Worm (Caenorhabditis elegans) whole organism, L1 larva: ENCODE results near the gene C50C3.5.

ENCODE experiments used
- C16A3.4 ChIP-seq: fragments of 150-350 bp; optimal IDR thresholded peaks from 2 replicates; lab custom pipeline; 2014; ENCODE audit warnings: missing biosample characterization, missing genetic modification characterization
- F16B12.6 ChIP-seq: fragments of 150-350 bp; optimal IDR thresholded peaks from 2 replicates; lab custom pipeline; 2014; ENCODE audit warnings: missing biosample characterization, missing genetic modification characterization
- aha-1 ChIP-seq: fragments of 150-350 bp; optimal IDR thresholded peaks from 2 replicates; lab custom pipeline; 2014; ENCODE audit warnings: missing biosample characterization, missing genetic modification characterization
- aly-2 ChIP-seq: fragments of 150-350 bp; optimal IDR thresholded peaks from 2 replicates; lab custom pipeline; 2014; ENCODE audit warnings: missing biosample characterization, missing genetic modification characterization
- ama-1 ChIP-seq: fragments of 150-350 bp; optimal IDR thresholded peaks from 2 replicates; lab custom pipeline; 2014
- blmp-1 ChIP-seq: fragments of 150-350 bp; optimal IDR thresholded peaks from 2 replicates; lab custom pipeline; 2014; ENCODE audit warnings: missing biosample characterization, missing genetic modification characterization
- ceh-63 ChIP-seq: fragments of 200-800 bp; sonication (Bioruptor generic); optimal IDR thresholded peaks from 2 replicates; lab custom pipeline; 2018; ENCODE audit warnings: mild to moderate bottlenecking, missing genetic modification characterization, missing compliant biosample characterization
- ceh-8 ChIP-seq: fragments of 200-800 bp; sonication (Bioruptor generic); optimal IDR thresholded peaks from 2 replicates; lab custom pipeline; 2018; ENCODE audit warnings: mild to moderate bottlenecking, missing genetic modification characterization, moderate library complexity, missing compliant biosample characterization
- ces-1 ChIP-seq: fragments of 150-350 bp; optimal IDR thresholded peaks from 2 replicates; lab custom pipeline; 2014; ENCODE audit warnings: missing biosample characterization, missing genetic modification reagents, missing genetic modification characterization
- dpl-1 ChIP-seq, 3 experiments: fragments of 150-350 bp in 2 of 3; sonication (generic microtip) in 1 of 3; optimal IDR thresholded peaks; 2 replicates each; lab custom pipeline; 2014 to 2017; ENCODE audit warnings: missing biosample characterization in 3 of 3, missing genetic modification characterization in 3 of 3, missing genetic modification reagents in 3 of 3
- efl-1 ChIP-seq, 4 experiments: fragments of 150-350 bp; optimal IDR thresholded peaks in 3 of 4; peaks in 1 of 4; 1 replicate in 1 of 4; 2 replicates in 3 of 4; lab custom pipeline; 2014; ENCODE audit warnings: missing biosample characterization in 2 of 4, missing genetic modification characterization in 2 of 4, missing genetic modification reagents in 2 of 4
- efl-3 ChIP-seq: fragments of 200-800 bp; sonication (Bioruptor generic); optimal IDR thresholded peaks from 2 replicates; lab custom pipeline; 2018; ENCODE audit warnings: mild to moderate bottlenecking, missing genetic modification characterization, missing compliant biosample characterization
- egl-27 ChIP-seq, 2 experiments: fragments of 150-350 bp in 1 of 2; sonication (generic microtip); optimal IDR thresholded peaks; 3 replicates each; lab custom pipeline; 2017 to 2018; ENCODE audit warnings: missing biosample characterization in 2 of 2, missing genetic modification characterization in 2 of 2, missing genetic modification reagents in 2 of 2
- elt-2 ChIP-seq: sonication (generic microtip); optimal IDR thresholded peaks from 2 replicates; lab custom pipeline; 2016; ENCODE audit warnings: missing genetic modification characterization, mild to moderate bottlenecking, inconsistent platforms, missing compliant biosample characterization, missing genetic modification reagents
- elt-3 ChIP-seq, 6 experiments: fragments of 150-350 bp in 1 of 6; sonication (generic microtip); optimal IDR thresholded peaks; 2 replicates each; lab custom pipeline; 2017 to 2018; ENCODE audit warnings: missing biosample characterization in 6 of 6, missing genetic modification characterization in 6 of 6, inconsistent platforms in 1 of 6
- fkh-10 ChIP-seq: sonication (generic microtip); optimal IDR thresholded peaks from 2 replicates; lab custom pipeline; 2017; ENCODE audit warnings: missing biosample characterization, missing genetic modification reagents, missing genetic modification characterization
- grh-1 ChIP-seq: fragments of 200-800 bp; sonication (Bioruptor generic); IDR thresholded peaks from 2 replicates; pipeline ENCODE4 v1.3.6; 2022; ENCODE audit warnings: missing genetic modification reagents, missing genetic modification characterization, missing compliant biosample characterization
- hlh-4 ChIP-seq: sonication (generic microtip); optimal IDR thresholded peaks from 2 replicates; lab custom pipeline; 2016; ENCODE audit warnings: mild to moderate bottlenecking, missing genetic modification characterization, missing compliant biosample characterization
- hpl-2 ChIP-seq: fragments of 150-350 bp; optimal IDR thresholded peaks from 2 replicates; lab custom pipeline; 2014; ENCODE audit warnings: missing biosample characterization, missing genetic modification reagents, missing genetic modification characterization
- isw-1 ChIP-seq: fragments of 200-800 bp; sonication (Bioruptor generic); IDR thresholded peaks from 2 replicates; pipeline ENCODE4 v1.3.6; 2022; ENCODE audit warnings: missing genetic modification characterization, missing compliant biosample characterization
- lin-14 ChIP-seq: fragments of 200-800 bp; sonication (Bioruptor generic); optimal IDR thresholded peaks from 2 replicates; lab custom pipeline; 2018; ENCODE audit warnings: mild to moderate bottlenecking, missing genetic modification characterization, moderate library complexity, missing compliant biosample characterization
- lin-15B ChIP-seq: fragments of 150-350 bp; sonication (generic microtip); optimal IDR thresholded peaks from 3 replicates; lab custom pipeline; 2014; ENCODE audit warnings: missing biosample characterization, missing genetic modification characterization
- lin-35 ChIP-seq, 2 experiments: fragments of 150-350 bp; optimal IDR thresholded peaks; 2 replicates each; lab custom pipeline; 2014; ENCODE audit warnings: missing biosample characterization in 2 of 2, missing genetic modification characterization in 2 of 2, missing genetic modification reagents in 2 of 2
- lin-39 ChIP-seq: fragments of 150-350 bp; optimal IDR thresholded peaks from 2 replicates; lab custom pipeline; 2014; ENCODE audit warnings: missing biosample characterization, missing genetic modification reagents, missing genetic modification characterization
- mef-2 ChIP-seq: fragments of 150-350 bp; optimal IDR thresholded peaks from 2 replicates; lab custom pipeline; 2014; ENCODE audit warnings: missing biosample characterization, missing genetic modification characterization
- mep-1 ChIP-seq: fragments of 150-350 bp; optimal IDR thresholded peaks from 2 replicates; lab custom pipeline; 2014; ENCODE audit warnings: missing biosample characterization, missing genetic modification characterization
- nhr-11 ChIP-seq: fragments of 150-350 bp; optimal IDR thresholded peaks from 2 replicates; lab custom pipeline; 2014; ENCODE audit warnings: missing biosample characterization, missing genetic modification characterization
- nhr-237 ChIP-seq: fragments of 150-350 bp; optimal IDR thresholded peaks from 2 replicates; lab custom pipeline; 2014; ENCODE audit warnings: missing biosample characterization, missing genetic modification characterization
- nhr-28 ChIP-seq: fragments of 150-350 bp; optimal IDR thresholded peaks from 2 replicates; lab custom pipeline; 2014; ENCODE audit warnings: missing biosample characterization, missing genetic modification characterization
- nhr-71 ChIP-seq: sonication (generic microtip); optimal IDR thresholded peaks from 2 replicates; lab custom pipeline; 2016; ENCODE audit warnings: mild to moderate bottlenecking, missing genetic modification characterization, moderate library complexity, missing compliant biosample characterization
- nhr-76 ChIP-seq: sonication (generic microtip); optimal IDR thresholded peaks from 2 replicates; lab custom pipeline; 2017; ENCODE audit warnings: missing biosample characterization, missing genetic modification characterization
- nhr-85 ChIP-seq: sonication (generic microtip); peaks from one replicate; lab custom pipeline; 2016; ENCODE audit warnings: missing genetic modification characterization, inconsistent platforms, missing compliant biosample characterization
- nhr-90 ChIP-seq: sonication (generic microtip); optimal IDR thresholded peaks from 2 replicates; lab custom pipeline; 2016; ENCODE audit warnings: mild to moderate bottlenecking, missing genetic modification characterization, missing compliant biosample characterization; ENCODE audit not compliant: poor library complexity
- snu-23 ChIP-seq: sonication (generic microtip); optimal IDR thresholded peaks from 2 replicates; lab custom pipeline; 2016; ENCODE audit warnings: missing genetic modification characterization, missing compliant biosample characterization
- sup-37 ChIP-seq: fragments of 200-800 bp; sonication (Bioruptor generic); optimal IDR thresholded peaks from 2 replicates; lab custom pipeline; 2018; ENCODE audit warnings: mild to moderate bottlenecking, missing genetic modification characterization, missing compliant biosample characterization
- tlp-1 ChIP-seq: fragments of 150-350 bp; optimal IDR thresholded peaks from 2 replicates; lab custom pipeline; 2014; ENCODE audit warnings: missing biosample characterization, missing genetic modification characterization
- unc-130 ChIP-seq: fragments of 150-350 bp; optimal IDR thresholded peaks from 2 replicates; lab custom pipeline; 2017; ENCODE audit warnings: missing biosample characterization, missing genetic modification characterization, inconsistent platforms
- unc-62 ChIP-seq: fragments of 150-350 bp; optimal IDR thresholded peaks from 2 replicates; lab custom pipeline; 2014; ENCODE audit warnings: missing biosample characterization, missing genetic modification reagents, missing genetic modification characterization
- unc-86 ChIP-seq: sonication (generic microtip); optimal IDR thresholded peaks from 2 replicates; lab custom pipeline; 2016; ENCODE audit warnings: missing genetic modification characterization, missing compliant biosample characterization
- vab-15 ChIP-seq: sonication (generic microtip); optimal IDR thresholded peaks from 2 replicates; lab custom pipeline; 2017; ENCODE audit warnings: missing genotype, mild to moderate bottlenecking, missing genetic modification characterization, missing compliant biosample characterization
- xbp-1 ChIP-seq: sonication (generic microtip); optimal IDR thresholded peaks from 2 replicates; lab custom pipeline; 2016; ENCODE audit warnings: missing genetic modification characterization, missing compliant biosample characterization
- zag-1 ChIP-seq: fragments of 150-350 bp; optimal IDR thresholded peaks from 2 replicates; lab custom pipeline; 2014; ENCODE audit warnings: missing biosample characterization, missing genetic modification characterization
- ztf-11 ChIP-seq, 2 experiments: sonication (generic microtip); optimal IDR thresholded peaks; 2 replicates each; lab custom pipeline; 2016 to 2017; ENCODE audit warnings: missing genetic modification characterization in 2 of 2, missing biosample characterization in 1 of 2, missing compliant biosample characterization in 1 of 2

Gene C50C3.5

ce11 chrIII:8158140-8158786 lies 20.8 kb upstream of the C50C3.5 start, which contains the start of gene atg-13 (continued):
- TF ChIP-seq efl-1 (optimal IDR thresholded peaks at IDR 0.05; lab: Kevin White, UChicago) (peak in 1 of 2 experiments; percentile 8), efl-1 (GFP tag; optimal IDR thresholded peaks at IDR 0.05 in 1 of 2; lab: Kevin White, UChicago) (peak; percentile 6 to 73), efl-3 (GFP tag; lab: Kevin White, UChicago) (no peak), grh-1 (no peak), snu-23 (GFP tag; lab: Kevin White, UChicago) (peak; percentile 17), unc-62 (GFP tag; lab: Kevin White, UChicago) (no peak), blmp-1 (tag; lab: Kevin White, UChicago) (peak; percentile 23), sup-37 (GFP tag; lab: Kevin White, UChicago) (no peak), egl-27 (tag; optimal IDR thresholded peaks at IDR 0.05; lab: Kevin White, UChicago) (no peak), nhr-11 (tag; lab: Kevin White, UChicago) (no peak), nhr-71 (peak; percentile 56), unc-86 (tag; lab: Kevin White, UChicago) (no peak), ama-1 (lab: Kevin White, UChicago) (no peak), elt-3 (tag; optimal IDR thresholded peaks at IDR 0.05; lab: Kevin White, UChicago) (no peak), F16B12.6 (tag; lab: Kevin White, UChicago) (no peak)
- TF ChIP-seq, all 84 proteins: peak for 11

ce11 chrIII:8161238-8161637 lies 17.8 kb upstream of the C50C3.5 start, which contains the start of gene inpp-5K:
Gene inpp-5K (minus strand): TSS chrIII:8161338.
- TF ChIP-seq ztf-11 (tag; optimal IDR thresholded peaks at IDR 0.05; lab: Kevin White, UChicago) (no peak), aly-2 (tag; lab: Kevin White, UChicago) (peak; percentile 33)

ce11 chrIII:8163283-8163682 lies 15.7 kb upstream of the C50C3.5 start, which contains the start of gene bath-42:
Gene bath-42 (minus strand): TSS chrIII:8163383.
- TF ChIP-seq nhr-76 (tag; lab: Kevin White, UChicago) (no peak), ceh-8 (GFP tag; lab: Kevin White, UChicago) (no peak), zag-1 (tag; lab: Kevin White, UChicago) (no peak), lin-15B (no peak), nhr-237 (no peak), fkh-10 (no peak), F16B12.6 (tag; lab: Kevin White, UChicago) (no peak), vab-15 (tag; lab: Kevin White, UChicago) (no peak), xbp-1 (tag; lab: Kevin White, UChicago) (no peak), hpl-2 (GFP tag; lab: Kevin White, UChicago) (no peak), egl-27 (tag; optimal IDR thresholded peaks at IDR 0.05; lab: Kevin White, UChicago) (no peak), blmp-1 (tag; lab: Kevin White, UChicago) (no peak)

- peak; percentile 95 for TF ChIP-seq vab-15 (tag; lab: Kevin White, UChicago)
- TF ChIP-seq lin-35 (GFP tag; optimal IDR thresholded peaks at IDR 0.05; lab: Kevin White, UChicago) = peak; percentile 95
- TF ChIP-seq aha-1 (tag; lab: Kevin White, UChicago) = no peak
- no peak for TF ChIP-seq nhr-11 (tag; lab: Kevin White, UChicago)
- TF ChIP-seq hlh-4 (tag; lab: Kevin White, UChicago) = no peak
- TF ChIP-seq ztf-11 (tag; optimal IDR thresholded peaks at IDR 0.05; lab: Kevin White, UChicago) = peak in 1 of 2 experiments; percentile 55
- no peak for TF ChIP-seq ceh-63 (GFP tag; lab: Kevin White, UChicago)
- TF ChIP-seq dpl-1 (GFP tag; optimal IDR thresholded peaks at IDR 0.05; lab: Kevin White, UChicago) = peak; percentile 92 to 95 (median 93)
- no peak for TF ChIP-seq nhr-28 (tag; lab: Kevin White, UChicago)
- TF ChIP-seq unc-130 (tag; lab: Kevin White, UChicago) = peak; percentile 99
- peak; percentile 93 for TF ChIP-seq lin-14 (GFP tag; lab: Kevin White, UChicago)
- peak; percentile 89 for TF ChIP-seq isw-1 (GFP tag; lab: Robert Waterston, UW)
- TF ChIP-seq unc-86 (tag; lab: Kevin White, UChicago) = peak; percentile 80
- TF ChIP-seq ama-1 (lab: Kevin White, UChicago) = peak; percentile 51
- TF ChIP-seq lin-39 (tag; lab: Kevin White, UChicago) = peak; percentile 48
- TF ChIP-seq tlp-1 (tag; lab: Kevin White, UChicago) = no peak
- TF ChIP-seq snu-23 (GFP tag; lab: Kevin White, UChicago) = peak; percentile 94
- peak; percentile 71 for TF ChIP-seq nhr-90
- peak; percentile 96 for TF ChIP-seq mep-1 (tag; lab: Kevin White, UChicago)
- TF ChIP-seq mef-2 (tag; lab: Kevin White, UChicago) = peak; percentile 74
- peak; percentile 85 for TF ChIP-seq nhr-85 (tag; lab: Kevin White, UChicago)
- no peak for TF ChIP-seq zag-1 (tag; lab: Kevin White, UChicago)
- TF ChIP-seq nhr-237 = peak; percentile 58
- peak; percentile 96 for TF ChIP-seq C16A3.4 (tag; lab: Kevin White, UChicago)
- TF ChIP-seq efl-3 (GFP tag; lab: Kevin White, UChicago) = no peak
- peak; percentile 33 for TF ChIP-seq elt-2 (tag; lab: Kevin White, UChicago)
- no peak for TF ChIP-seq ces-1 (GFP tag; lab: Kevin White, UChicago)
These were observed 15.1 kb upstream of the C50C3.5 start, which contains the start of gene prp-8 for ce11 chrIII:8163788-8164423. Gene prp-8 (plus strand): TSS chrIII:8164373.
